Worm (Caenorhabditis elegans): ENCODE results near the gene dnj-7.

dnj-7 gene

DNA sequence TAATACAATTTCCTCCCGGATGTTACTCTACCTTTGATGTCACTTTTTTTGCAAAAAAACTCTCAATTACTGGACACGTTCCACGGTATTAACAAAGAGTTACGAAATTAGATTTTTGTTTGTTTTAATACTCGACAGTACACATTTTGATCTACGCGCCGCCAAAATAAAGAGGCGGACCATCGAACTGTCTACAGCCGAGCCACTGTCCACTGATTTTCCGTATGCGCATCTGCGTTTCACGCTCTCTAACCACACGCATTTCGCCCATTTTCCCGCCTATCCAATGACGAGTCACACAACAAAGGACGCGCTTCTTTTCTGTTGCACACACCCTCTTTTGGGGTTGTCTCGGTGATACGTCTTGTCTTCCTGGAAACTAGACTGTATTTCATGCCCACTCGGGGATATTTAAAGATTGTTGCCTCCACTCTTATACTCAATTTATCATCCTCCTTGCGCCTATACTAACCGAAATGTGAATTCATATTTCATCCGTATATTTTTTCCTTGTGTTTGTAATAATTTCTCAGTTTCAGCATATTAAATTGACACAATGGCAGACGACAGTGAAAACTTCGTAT lies 5.6 kb downstream of the dnj-7 start, which contains the start of gene C55B6.1:
Gene C55B6.1, plus strand, starts transcription at position 534 of the 584 bp plus-strand sequence.
- TF ChIP-seq unc-62 (GFP tag; optimal IDR thresholded peaks at IDR 0.05) = no peak

DNA sequence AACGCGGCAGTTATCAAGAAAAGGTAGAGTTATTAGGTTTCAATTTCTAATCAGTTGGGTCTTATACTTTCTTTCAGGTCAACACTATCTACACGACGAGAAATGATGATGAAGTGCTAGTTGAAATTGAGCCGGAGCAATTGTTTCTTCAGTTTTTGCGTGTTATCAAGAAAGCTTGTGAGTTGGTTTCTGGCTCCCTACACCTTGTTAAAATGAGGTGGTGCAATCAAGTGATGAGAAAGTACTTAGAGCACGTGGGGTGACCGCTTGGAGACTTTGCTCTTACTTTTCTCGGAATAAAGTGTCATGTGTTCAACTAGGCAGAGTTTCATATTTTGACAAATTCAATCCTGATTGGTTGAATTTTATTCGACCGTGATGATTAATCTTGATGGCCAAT lies 6.1 kb downstream of the dnj-7 start:
- no peak for TF ChIP-seq unc-62 (GFP tag; optimal IDR thresholded peaks at IDR 0.05)

DNA sequence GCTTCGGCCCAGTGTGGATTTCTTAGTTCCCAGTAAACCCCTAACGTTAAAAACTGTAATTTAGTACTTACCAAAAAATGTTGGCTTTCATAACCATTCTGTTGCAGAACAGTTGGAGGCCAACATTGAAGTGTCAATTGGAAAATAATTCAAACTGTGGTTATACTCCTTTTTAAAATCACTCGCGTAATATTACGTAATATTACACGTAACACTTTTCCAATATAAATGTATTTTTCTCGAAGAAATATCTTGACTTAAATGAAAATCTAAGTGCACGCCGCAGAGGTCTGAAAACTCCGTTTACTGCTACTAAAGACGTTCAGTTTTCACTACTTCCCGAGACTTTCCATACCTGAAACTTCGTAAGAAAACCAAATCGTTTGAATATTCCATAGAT lies 9.8 kb downstream of the dnj-7 start:
- TF ChIP-seq unc-62 (GFP tag; optimal IDR thresholded peaks at IDR 0.05) = no peak

- no peak for TF ChIP-seq unc-62 (GFP tag; optimal IDR thresholded peaks at IDR 0.05)
Measured at ce11 chrX:7205195-7205594, 10.8 kb downstream of the dnj-7 start, which contains the start of gene C55B6.5. C55B6.5 (minus strand) TSS chrX:7205295.

DNA sequence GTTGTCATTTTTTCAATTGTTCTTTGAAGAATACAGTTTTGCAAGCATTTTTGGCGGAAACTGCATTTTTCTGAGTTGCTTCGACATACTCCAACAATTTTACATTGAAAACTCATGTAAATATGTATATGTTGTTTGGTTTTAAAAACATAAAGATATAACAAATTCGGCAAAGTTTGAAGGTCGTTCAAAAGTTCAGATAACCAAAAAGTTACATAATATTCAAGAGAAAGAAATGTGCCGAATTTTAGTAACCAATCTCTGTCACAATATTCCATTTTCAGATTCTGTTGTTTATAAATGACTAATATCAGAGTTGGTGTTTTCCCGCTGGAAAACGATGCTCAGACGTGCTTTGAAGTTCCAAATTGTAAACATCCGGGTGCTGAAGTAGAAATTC lies 12.1 kb downstream of the dnj-7 start, which contains the start of gene ZK867.2:
Gene ZK867.2, plus strand, starts transcription at position 301 of the 400 bp plus-strand sequence.
- no peak for TF ChIP-seq unc-62 (GFP tag; optimal IDR thresholded peaks at IDR 0.05)

DNA sequence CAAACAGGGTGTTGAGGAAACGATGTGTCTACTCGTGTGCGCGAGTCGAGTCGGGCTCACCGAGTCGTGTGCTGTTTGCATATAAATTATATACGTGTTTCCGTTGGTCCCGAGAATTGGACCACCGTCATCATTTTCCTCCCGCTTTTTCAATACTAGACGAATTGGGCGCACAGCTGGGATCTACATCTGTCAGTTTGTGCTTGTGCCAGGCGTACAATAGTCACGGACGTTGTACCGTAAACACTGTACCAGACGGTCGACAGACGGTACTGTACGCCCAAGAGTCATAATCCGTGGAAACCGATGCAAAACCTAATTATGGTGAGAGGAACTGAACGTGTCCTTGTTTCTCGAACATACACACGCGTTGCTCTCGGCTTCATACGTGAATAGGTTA lies 14.8 kb downstream of the dnj-7 start:
- no peak for TF ChIP-seq unc-62 (GFP tag; optimal IDR thresholded peaks at IDR 0.05)

- no peak for TF ChIP-seq unc-62 (GFP tag; optimal IDR thresholded peaks at IDR 0.05)
Measured at ce11 chrX:7210467-7211107, 16.2 kb downstream of the dnj-7 start.

DNA sequence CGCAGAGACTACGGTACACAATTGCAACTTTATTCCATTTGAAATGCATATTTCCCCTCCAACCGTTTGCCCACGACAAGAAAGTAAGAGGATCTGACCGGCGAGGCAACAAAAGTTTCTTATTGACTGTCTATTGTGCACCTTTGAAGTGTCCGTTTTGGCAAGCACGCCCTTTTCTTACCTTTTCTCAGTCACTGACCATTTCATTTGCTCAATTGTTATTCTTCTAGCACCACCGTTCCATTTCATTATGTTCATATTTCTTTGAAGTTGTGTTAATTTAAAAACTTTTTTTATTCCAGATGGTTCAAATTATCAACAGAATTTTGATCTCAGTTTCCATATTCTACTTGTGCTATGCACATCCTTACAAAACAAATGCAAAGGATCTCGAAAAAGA lies 17.0 kb downstream of the dnj-7 start, which contains the start of gene spp-22:
Gene spp-22, plus strand, starts transcription at position 301 of the 400 bp plus-strand sequence.
- TF ChIP-seq unc-62 (GFP tag; optimal IDR thresholded peaks at IDR 0.05) = no peak

ce11 chrX:7217704-7218479 lies 23.5 kb downstream of the dnj-7 start, which contains the start of gene syd-9:
syd-9 (plus strand) TSS chrX:7218097.
- no peak for TF ChIP-seq unc-62 (GFP tag; optimal IDR thresholded peaks at IDR 0.05)

ce11 chrX:7220209-7220608 lies 25.8 kb downstream of the dnj-7 start:
- no peak for TF ChIP-seq unc-62 (GFP tag; optimal IDR thresholded peaks at IDR 0.05)

- TF ChIP-seq unc-62 (GFP tag; optimal IDR thresholded peaks at IDR 0.05) = no peak
Measured at ce11 chrX:7222383-7222782, 28.0 kb downstream of the dnj-7 start.

- TF ChIP-seq unc-62 (GFP tag; optimal IDR thresholded peaks at IDR 0.05) = no peak
Measured at ce11 chrX:7224510-7224909, 30.1 kb downstream of the dnj-7 start.

DNA sequence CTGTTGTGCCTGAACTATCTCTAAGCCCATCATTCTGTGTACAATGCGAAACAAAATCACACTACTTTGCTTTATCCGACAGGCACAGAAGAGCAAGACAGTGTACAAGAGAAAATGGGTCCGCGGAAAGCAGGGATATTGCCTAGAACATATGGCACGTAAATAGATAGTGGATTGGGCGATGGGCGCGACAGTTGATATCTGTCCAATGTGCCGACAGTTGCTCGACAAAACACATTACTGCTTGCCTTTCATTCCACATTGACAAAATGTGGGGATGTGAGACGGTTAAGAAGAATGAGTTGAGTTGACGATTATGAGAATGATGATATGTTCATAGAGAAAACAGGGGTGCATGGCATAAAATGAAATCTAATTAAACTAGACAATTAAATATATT lies 30.7 kb downstream of the dnj-7 start:
- TF ChIP-seq unc-62 (GFP tag; optimal IDR thresholded peaks at IDR 0.05) = no peak

- no peak for TF ChIP-seq unc-62 (GFP tag; optimal IDR thresholded peaks at IDR 0.05)
Measured at ce11 chrX:7229357-7229756, 35.0 kb downstream of the dnj-7 start.

ce11 chrX:7230321-7230720 lies 36.0 kb downstream of the dnj-7 start:
- TF ChIP-seq unc-62 (GFP tag; optimal IDR thresholded peaks at IDR 0.05) = no peak

DNA sequence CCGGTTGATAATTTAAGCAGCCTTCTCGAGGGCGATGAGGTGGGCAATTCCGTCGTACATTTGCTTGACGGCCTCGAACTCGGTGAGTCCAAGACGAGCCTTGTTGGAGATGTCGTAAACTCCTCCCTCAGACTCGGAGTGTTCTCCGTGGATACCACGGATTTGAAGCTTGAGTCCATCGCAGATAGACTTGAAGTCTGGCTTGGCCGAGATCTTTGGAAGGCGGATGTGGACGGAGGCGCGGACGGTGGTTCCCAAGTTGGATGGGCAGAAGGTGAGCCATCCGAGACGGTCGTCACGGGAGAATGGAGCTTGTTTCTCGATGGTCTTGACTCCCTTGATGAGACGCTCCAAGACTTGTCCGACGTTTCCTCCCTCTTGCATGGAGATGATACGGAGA lies 36.5 kb downstream of the dnj-7 start:
- no peak for TF ChIP-seq unc-62 (GFP tag; optimal IDR thresholded peaks at IDR 0.05)

Data from whole organism, dauer.